Worm (Caenorhabditis elegans) whole organism, midembryonic: ENCODE data around the gene Y73F8A.10.

ENCODE experiments used
- T22C8.4 ChIP-seq: fragments of 200-800 bp; sonication (Bioruptor generic); IDR thresholded peaks from 2 replicates; pipeline ENCODE4 v1.3.6; 2022; ENCODE audit warnings: missing genetic modification characterization, missing compliant biosample characterization
- flt-1 ChIP-seq: fragments of 200-800 bp; sonication (Bioruptor generic); IDR thresholded peaks from 2 replicates; pipeline ENCODE4 v1.3.6; 2022; ENCODE audit warnings: missing genetic modification characterization, missing compliant biosample characterization
- med-1 ChIP-seq: sonication (generic microtip); optimal IDR thresholded peaks from 2 replicates; lab custom pipeline; 2017; ENCODE audit warnings: missing genetic modification characterization, mild to moderate bottlenecking, missing compliant biosample characterization, antibody characterized with exemption, missing genetic modification reagents; ENCODE audit not compliant: insufficient read depth
- tab-1 ChIP-seq: fragments of 200-800 bp; sonication (Bioruptor generic); IDR thresholded peaks from 2 replicates; pipeline ENCODE4 v1.3.6; 2022; ENCODE audit warnings: missing genetic modification characterization, missing compliant biosample characterization
- ztf-23 ChIP-seq: fragments of 200-800 bp; sonication (Bioruptor generic); IDR thresholded peaks from 2 replicates; pipeline ENCODE4 v1.3.6; 2022; ENCODE audit warnings: missing genetic modification reagents, missing genetic modification characterization, missing compliant biosample characterization
- ztf-29 ChIP-seq: fragments of 200-800 bp; sonication (Bioruptor generic); IDR thresholded peaks from 2 replicates; pipeline ENCODE4 v1.3.6; 2022; ENCODE audit warnings: missing genetic modification reagents, missing genetic modification characterization, missing compliant biosample characterization

DNA sequence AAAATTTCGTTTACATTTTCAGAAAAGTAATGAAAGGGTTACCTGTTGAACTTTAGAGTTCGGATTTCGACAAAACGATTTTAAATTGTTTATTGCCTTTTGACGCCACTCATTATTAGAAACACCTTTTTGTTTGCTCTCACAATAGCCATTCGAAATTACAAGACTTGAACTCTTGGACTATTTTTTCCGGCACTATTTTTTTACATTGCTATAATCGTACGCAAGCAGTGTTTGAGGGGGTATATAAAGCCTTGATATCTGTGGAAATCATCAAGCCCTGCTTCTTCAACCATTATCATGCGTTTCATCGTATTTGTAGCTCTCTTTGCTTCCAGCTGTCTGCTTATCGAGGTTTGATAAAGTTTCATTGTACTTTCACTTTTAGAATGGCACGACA is 2.5 kb upstream of the Y73F8A.10 start, which contains the start of gene pqn-91:
- no peak for TF ChIP-seq med-1 (GFP tag; lab: Kevin White, UChicago)
- no peak for TF ChIP-seq tab-1 (GFP tag; lab: Robert Waterston, UW)
- no peak for TF ChIP-seq flt-1
- no peak for TF ChIP-seq ztf-23
- TF ChIP-seq T22C8.4 (GFP tag; lab: Robert Waterston, UW): no peak
- TF ChIP-seq ztf-29 (GFP tag; lab: Robert Waterston, UW): no peak
